Fruit fly (Drosophila melanogaster) whole organism, embryonic: ENCODE results near the gene Sec23.
A peak's percentile ranks its signal among the peaks of the same experiment; 100 is the strongest.

Experiments
- Abd-B ChIP-seq: fragments of 200-800 bp; sonication (Bioruptor generic); optimal IDR thresholded peaks from 2 replicates; lab custom pipeline; 2018; ENCODE audit warnings: missing biosample characterization, mild to moderate bottlenecking, missing genetic modification characterization, moderate library complexity
- Atf-2 ChIP-seq: fragments of 200-800 bp; sonication (Bioruptor generic); optimal IDR thresholded peaks from 2 replicates; lab custom pipeline; 2016; ENCODE audit warnings: missing biosample characterization, missing genetic modification characterization
- Bteb2 ChIP-seq: fragments of 200-800 bp; sonication (Bioruptor generic); optimal IDR thresholded peaks from 2 replicates; lab custom pipeline; 2016; ENCODE audit warnings: missing biosample characterization, missing genetic modification characterization
- C15 ChIP-seq: fragments of 200-800 bp; sonication (Bioruptor generic); IDR thresholded peaks from 3 replicates; pipeline ENCODE4 v1.3.6; 2022; ENCODE audit warnings: missing biosample characterization, missing genetic modification characterization
- CG10543 ChIP-seq: fragments of 200-800 bp; sonication (Bioruptor generic); optimal IDR thresholded peaks from 3 replicates; lab custom pipeline; 2017; ENCODE audit warnings: missing biosample characterization, mild to moderate bottlenecking, missing genetic modification characterization, moderate library complexity
- CG12071 ChIP-seq: fragments of 200-800 bp; sonication (Bioruptor generic); optimal IDR thresholded peaks from 3 replicates; lab custom pipeline; 2018; ENCODE audit warnings: missing biosample characterization, mild to moderate bottlenecking, missing genetic modification characterization
- CG12236 ChIP-seq: fragments of 200-800 bp; sonication (Bioruptor generic); optimal IDR thresholded peaks from 2 replicates; lab custom pipeline; 2016; ENCODE audit warnings: missing biosample characterization, missing genetic modification characterization
- CG13296 ChIP-seq: fragments of 200-800 bp; sonication (Bioruptor generic); optimal IDR thresholded peaks from 3 replicates; lab custom pipeline; 2018; ENCODE audit warnings: missing biosample characterization, mild to moderate bottlenecking, missing genetic modification characterization
- CG1602 ChIP-seq: fragments of 200-800 bp; sonication (Bioruptor generic); optimal IDR thresholded peaks from 3 replicates; lab custom pipeline; 2016; ENCODE audit warnings: missing biosample characterization, missing genetic modification characterization
- CG16815 ChIP-seq: fragments of 200-800 bp; sonication (Bioruptor generic); optimal IDR thresholded peaks from 3 replicates; lab custom pipeline; 2017; ENCODE audit warnings: missing biosample characterization, mild to moderate bottlenecking, missing genetic modification characterization
- CG18619 ChIP-seq: fragments of 200-800 bp; sonication (Bioruptor generic); optimal IDR thresholded peaks from 3 replicates; lab custom pipeline; 2017; ENCODE audit warnings: missing biosample characterization, mild to moderate bottlenecking, missing genetic modification characterization
- CG3281 ChIP-seq: fragments of 200-800 bp; sonication (Bioruptor generic); optimal IDR thresholded peaks from 3 replicates; lab custom pipeline; 2017; ENCODE audit warnings: missing biosample characterization, mild to moderate bottlenecking, missing genetic modification characterization
- CG34376 ChIP-seq: fragments of 200-800 bp; sonication (Bioruptor generic); optimal IDR thresholded peaks from 2 replicates; lab custom pipeline; 2018; ENCODE audit warnings: missing biosample characterization, mild to moderate bottlenecking, missing genetic modification characterization
- CG3838 ChIP-seq: fragments of 200-800 bp; sonication (Bioruptor generic); optimal IDR thresholded peaks from 3 replicates; lab custom pipeline; 2016; ENCODE audit warnings: missing biosample characterization, missing genetic modification characterization
- CG4328 ChIP-seq: fragments of 200-800 bp; sonication (Bioruptor generic); optimal IDR thresholded peaks from 3 replicates; lab custom pipeline; 2017; ENCODE audit warnings: missing biosample characterization, missing genetic modification reagents, missing genetic modification characterization
- CG5245 ChIP-seq: fragments of 200-800 bp; sonication (Bioruptor generic); optimal IDR thresholded peaks from 3 replicates; lab custom pipeline; 2016; ENCODE audit warnings: missing biosample characterization, missing genetic modification characterization
- CG6254 ChIP-seq: fragments of 200-800 bp; sonication (Bioruptor generic); optimal IDR thresholded peaks from 3 replicates; lab custom pipeline; 2017; ENCODE audit warnings: mild to moderate bottlenecking, missing biosample characterization, missing genetic modification reagents, missing genetic modification characterization
- CG6654 ChIP-seq: fragments of 200-800 bp; sonication (Bioruptor generic); optimal IDR thresholded peaks from 2 replicates; lab custom pipeline; 2017; ENCODE audit warnings: missing biosample characterization, mild to moderate bottlenecking, missing genetic modification characterization
- CG6765 ChIP-seq: fragments of 200-800 bp; sonication (Bioruptor generic); optimal IDR thresholded peaks from 3 replicates; lab custom pipeline; 2017; ENCODE audit warnings: missing biosample characterization, mild to moderate bottlenecking, missing genetic modification characterization
- CG6813 ChIP-seq: fragments of 200-800 bp; sonication (Bioruptor generic); optimal IDR thresholded peaks from 2 replicates; lab custom pipeline; 2017; ENCODE audit warnings: missing biosample characterization, missing genetic modification characterization, mild to moderate bottlenecking, moderate library complexity, missing genetic modification reagents
- CG8359 ChIP-seq: fragments of 200-800 bp; sonication (Bioruptor generic); optimal IDR thresholded peaks from 2 replicates; lab custom pipeline; 2017; ENCODE audit warnings: missing biosample characterization, mild to moderate bottlenecking, missing genetic modification characterization, borderline replicate concordance
- CG8765 ChIP-seq: fragments of 200-800 bp; sonication (Bioruptor generic); IDR thresholded peaks from 2 replicates; pipeline ENCODE4 v1.3.6; 2022; ENCODE audit warnings: missing biosample characterization, missing genetic modification characterization
- CG9797 ChIP-seq: fragments of 200-800 bp; sonication (Bioruptor generic); optimal IDR thresholded peaks from 3 replicates; lab custom pipeline; 2018; ENCODE audit warnings: missing biosample characterization, mild to moderate bottlenecking, missing genetic modification characterization
- CTCF ChIP-seq: fragments of 200-800 bp; sonication (Bioruptor generic); optimal IDR thresholded peaks from 2 replicates; lab custom pipeline; 2017; ENCODE audit warnings: missing biosample characterization, mild to moderate bottlenecking, missing genetic modification characterization, moderate library complexity
- Camta ChIP-seq: fragments of 200-800 bp; sonication (Bioruptor generic); optimal IDR thresholded peaks from 2 replicates; lab custom pipeline; 2016; ENCODE audit warnings: missing biosample characterization, missing genetic modification characterization
- D ChIP-seq, 2 experiments: fragments of 200-800 bp in 1 of 2; fragments of >200 bp in 1 of 2; sonication (Bioruptor generic) in 1 of 2; optimal IDR thresholded peaks; 2 replicates in 1 of 2; 3 replicates in 1 of 2; lab custom pipeline; 2017; ENCODE audit warnings: mild to moderate bottlenecking in 1 of 2, missing biosample characterization in 1 of 2, missing genetic modification characterization in 1 of 2, missing genetic modification reagents in 1 of 2
- D19A ChIP-seq: fragments of 200-800 bp; optimal IDR thresholded peaks from 3 replicates; lab custom pipeline; 2019; ENCODE audit warnings: missing biosample characterization, mild to moderate bottlenecking, missing genetic modification characterization, moderate library complexity
- Dfd ChIP-seq, 2 experiments: fragments of >200 bp; optimal IDR thresholded peaks; 2 replicates each; lab custom pipeline; 2017; ENCODE audit warnings: missing biosample characterization in 2 of 2, missing genetic modification characterization in 2 of 2
- Ets97D ChIP-seq: fragments of 200-800 bp; sonication (Bioruptor generic); optimal IDR thresholded peaks from 3 replicates; lab custom pipeline; 2016; ENCODE audit warnings: missing biosample characterization, missing genetic modification characterization
- Fer1 ChIP-seq: fragments of 200-800 bp; sonication (Bioruptor generic); optimal IDR thresholded peaks from 2 replicates; lab custom pipeline; 2017; ENCODE audit warnings: missing biosample characterization, mild to moderate bottlenecking, missing genetic modification characterization
- Gug ChIP-seq: fragments of 200-800 bp; sonication (Bioruptor generic); IDR thresholded peaks from 4 replicates; pipeline ENCODE4 v1.3.6; 2022; ENCODE audit warnings: missing biosample characterization, missing genetic modification characterization
- Hmx ChIP-seq: fragments of 200-800 bp; sonication (Bioruptor generic); optimal IDR thresholded peaks from 2 replicates; lab custom pipeline; 2016; ENCODE audit warnings: missing biosample characterization, missing genetic modification characterization
- NC2β ChIP-seq: fragments of 200-800 bp; sonication (Bioruptor generic); optimal IDR thresholded peaks from 2 replicates; lab custom pipeline; 2016; ENCODE audit warnings: missing biosample characterization, missing genetic modification characterization
- NFAT ChIP-seq: fragments of 200-800 bp; sonication (Bioruptor generic); IDR thresholded peaks from 2 replicates; pipeline ENCODE4 v1.3.6; 2022; ENCODE audit warnings: missing biosample characterization, missing genetic modification characterization
- Rfx ChIP-seq: fragments of 200-800 bp; sonication (Bioruptor generic); IDR thresholded peaks from 2 replicates; pipeline ENCODE4 v1.3.6; 2022; ENCODE audit warnings: missing biosample characterization, missing genetic modification characterization
- Stat92E ChIP-seq, 3 experiments: fragments of >200 bp in 2 of 3; fragments of 200-800 bp in 1 of 3; sonication (Bioruptor generic) in 1 of 3; optimal IDR thresholded peaks; 2 replicates each; lab custom pipeline; 2017 to 2019; ENCODE audit warnings: missing biosample characterization in 3 of 3, missing genetic modification characterization in 3 of 3, mild to moderate bottlenecking in 1 of 3, moderate library complexity in 1 of 3
- abd-A ChIP-seq: fragments of 200-800 bp; sonication (Bioruptor generic); optimal IDR thresholded peaks from 3 replicates; lab custom pipeline; 2019; ENCODE audit warnings: missing biosample characterization, mild to moderate bottlenecking, missing genetic modification characterization, moderate library complexity
- caup ChIP-seq: fragments of 200-800 bp; sonication (Bioruptor generic); optimal IDR thresholded peaks from 3 replicates; lab custom pipeline; 2017; ENCODE audit warnings: missing biosample characterization, mild to moderate bottlenecking, missing genetic modification characterization, moderate library complexity; ENCODE audit not compliant: severe bottlenecking
- cg ChIP-seq: fragments of 200-800 bp; sonication (Bioruptor generic); optimal IDR thresholded peaks from 3 replicates; lab custom pipeline; 2019; ENCODE audit warnings: missing biosample characterization, mild to moderate bottlenecking, missing genetic modification characterization, moderate library complexity
- ci ChIP-seq: fragments of 200-800 bp; sonication (Bioruptor generic); IDR thresholded peaks from 3 replicates; pipeline ENCODE4 v1.3.6; 2022; ENCODE audit warnings: missing biosample characterization, missing genetic modification characterization
- ewg ChIP-seq: fragments of 200-800 bp; sonication (Bioruptor generic); optimal IDR thresholded peaks from 3 replicates; lab custom pipeline; 2017; ENCODE audit warnings: mild to moderate bottlenecking, missing biosample characterization, missing genetic modification reagents, missing genetic modification characterization
- eyg ChIP-seq: fragments of 200-800 bp; sonication (Bioruptor generic); optimal IDR thresholded peaks from 3 replicates; lab custom pipeline; 2016; ENCODE audit warnings: missing biosample characterization, missing genetic modification characterization
- jigr1 ChIP-seq: fragments of 200-800 bp; sonication (Bioruptor generic); IDR thresholded peaks from 3 replicates; pipeline ENCODE4 v1.3.6; 2022; ENCODE audit warnings: missing biosample characterization, missing genetic modification characterization
- lmd ChIP-seq: fragments of 200-800 bp; sonication (Bioruptor generic); IDR thresholded peaks from 2 replicates; pipeline ENCODE4 v1.3.6; 2022; ENCODE audit warnings: missing biosample characterization, missing genetic modification characterization
- nau ChIP-seq: fragments of 200-800 bp; sonication (Bioruptor generic); optimal IDR thresholded peaks from 3 replicates; lab custom pipeline; 2017; ENCODE audit warnings: missing biosample characterization, mild to moderate bottlenecking, missing genetic modification characterization, missing genetic modification reagents
- pita ChIP-seq: fragments of 200-800 bp; sonication (Bioruptor generic); optimal IDR thresholded peaks from 2 replicates; lab custom pipeline; 2017; ENCODE audit warnings: missing biosample characterization, mild to moderate bottlenecking, missing genetic modification characterization
- repo ChIP-seq: fragments of 200-800 bp; sonication (Bioruptor generic); optimal IDR thresholded peaks from 2 replicates; lab custom pipeline; 2016; ENCODE audit warnings: missing biosample characterization, missing genetic modification characterization
- rib ChIP-seq: fragments of 200-800 bp; sonication (Bioruptor generic); IDR thresholded peaks from 2 replicates; pipeline ENCODE4 v1.3.6; 2022; ENCODE audit warnings: missing biosample characterization, missing genetic modification characterization
- sr ChIP-seq: fragments of 200-800 bp; sonication (Bioruptor generic); IDR thresholded peaks from 3 replicates; pipeline ENCODE4 v1.3.6; 2022; ENCODE audit warnings: missing biosample characterization, missing genetic modification characterization
- unpg ChIP-seq: fragments of 200-800 bp; sonication (Bioruptor generic); optimal IDR thresholded peaks from 3 replicates; lab custom pipeline; 2018; ENCODE audit warnings: missing biosample characterization, mild to moderate bottlenecking, missing genetic modification characterization, moderate library complexity
- wek ChIP-seq: fragments of 200-800 bp; sonication (Bioruptor generic); optimal IDR thresholded peaks from 3 replicates; lab custom pipeline; 2018; ENCODE audit warnings: missing biosample characterization, mild to moderate bottlenecking, missing genetic modification characterization, moderate library complexity

Sec23 gene

dm6 chr3R:5696384-5696783 lies 47.5 kb downstream of the Sec23 start (continued):
- TF ChIP-seq eyg (GFP tag; lab: Kevin White, UChicago) (no peak), repo (GFP tag; lab: Kevin White, UChicago) (no peak), Hmx (GFP tag; lab: Kevin White, UChicago) (no peak), caup (GFP tag; lab: Kevin White, UChicago) (peak; percentile 37), Stat92E (GFP tag; optimal IDR thresholded peaks at IDR 0.05; lab: Kevin White, UChicago) (no peak), nau (no peak), CG6813 (GFP tag; lab: Kevin White, UChicago) (no peak), Atf-2 (GFP tag; lab: Kevin White, UChicago) (no peak), Ets97D (GFP tag; lab: Kevin White, UChicago) (peak; percentile 65), CG8359 (GFP tag; lab: Kevin White, UChicago) (no peak), D19A (tag; lab: Kevin White, UChicago) (no peak), NFAT (GFP tag; lab: Robert Waterston, UW) (no peak), CTCF (GFP tag; lab: Kevin White, UChicago) (no peak), Bteb2 (GFP tag; lab: Kevin White, UChicago) (no peak), CG6254 (no peak), CG6654 (GFP tag; lab: Kevin White, UChicago) (no peak), NC2β (GFP tag; lab: Kevin White, UChicago) (no peak), Fer1 (peak; percentile 75), Abd-B (no peak), wek (no peak), CG12236 (GFP tag; lab: Kevin White, UChicago) (no peak), ewg (no peak), CG3281 (GFP tag; lab: Kevin White, UChicago) (no peak), abd-A (tag; lab: Kevin White, UChicago) (peak; percentile 61), D (optimal IDR thresholded peaks at IDR 0.05; lab: Kevin White, UChicago) (no peak), D (GFP tag; optimal IDR thresholded peaks at IDR 0.05; lab: Kevin White, UChicago) (no peak), sr (GFP tag; lab: Robert Waterston, UW) (no peak), CG4328 (GFP tag; lab: Kevin White, UChicago) (no peak), pita (no peak), Dfd (GFP tag; optimal IDR thresholded peaks at IDR 0.05; lab: Kevin White, UChicago) (no peak), CG16815 (no peak), Camta (no peak), CG34376 (GFP tag; lab: Kevin White, UChicago) (peak; percentile 57), CG5245 (GFP tag; lab: Kevin White, UChicago) (no peak), cg (no peak), CG6765 (GFP tag; lab: Kevin White, UChicago) (peak; percentile 43), CG1602 (GFP tag; lab: Kevin White, UChicago) (no peak), CG9797 (GFP tag; lab: Kevin White, UChicago) (no peak), CG8765 (no peak), CG12071 (GFP tag; lab: Kevin White, UChicago) (peak; percentile 12), lmd (GFP tag; lab: Robert Waterston, UW) (no peak), ci (GFP tag; lab: Robert Waterston, UW) (peak; percentile 67), CG18619 (GFP tag; lab: Kevin White, UChicago) (no peak), unpg (GFP tag; lab: Kevin White, UChicago) (no peak), CG3838 (no peak), Rfx (GFP tag; lab: Robert Waterston, UW) (peak; percentile 41; the same call in 1 of the 2 replicates), CG13296 (GFP tag; lab: Kevin White, UChicago) (peak; percentile 60), Gug (no peak), CG10543 (GFP tag; lab: Kevin White, UChicago) (peak; percentile 13), jigr1 (GFP tag; lab: Robert Waterston, UW) (no peak), rib (GFP tag; lab: Robert Waterston, UW) (no peak), C15 (GFP tag; lab: Robert Waterston, UW) (no peak)
